Fruit fly (Drosophila melanogaster) whole organism, wandering third instar larva: ENCODE measurements around the gene aqz.

Experiments
- Abd-B ChIP-seq: fragments of >200 bp; optimal IDR thresholded peaks from 2 replicates; lab custom pipeline; 2017; ENCODE audit warnings: missing biosample characterization, missing genetic modification characterization
- Myc ChIP-seq: fragments of >200 bp; optimal IDR thresholded peaks from 2 replicates; lab custom pipeline; 2017
- pan ChIP-seq: fragments of >200 bp; optimal IDR thresholded peaks from 2 replicates; lab custom pipeline; 2017
- rgr ChIP-seq: fragments of 200-800 bp; sonication (Bioruptor generic); optimal IDR thresholded peaks from 3 replicates; lab custom pipeline; 2016; ENCODE audit warnings: missing biosample characterization, mild to moderate bottlenecking, missing genetic modification characterization
- sage ChIP-seq: fragments of 200-800 bp; sonication (Bioruptor generic); optimal IDR thresholded peaks from 2 replicates; lab custom pipeline; 2016; ENCODE audit warnings: missing biosample characterization, mild to moderate bottlenecking, missing genetic modification characterization

DNA sequence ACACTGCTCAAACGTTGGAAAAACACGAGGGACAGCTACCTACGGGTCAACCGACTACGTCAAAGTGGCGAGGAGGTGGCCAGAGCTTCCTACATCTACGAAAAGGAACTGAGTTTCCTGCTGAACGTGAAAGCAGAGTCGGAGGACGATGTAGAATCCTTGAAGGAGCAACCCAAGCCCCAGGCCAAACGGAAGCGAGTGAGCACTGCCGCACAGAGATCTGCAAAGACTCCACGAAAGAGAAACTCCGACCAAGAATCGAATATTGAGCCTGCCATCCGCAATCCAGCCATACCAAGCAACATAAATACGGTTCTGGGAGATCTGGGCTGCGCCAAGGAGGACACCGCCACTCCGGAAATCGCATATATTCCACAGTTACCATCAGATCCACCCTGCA, 13.8 kb downstream of the aqz start:
- no peak for TF ChIP-seq rgr
- TF ChIP-seq Myc (lab: Kevin White, UChicago) = no peak
- TF ChIP-seq Abd-B (GFP tag; lab: Kevin White, UChicago) = no peak
- TF ChIP-seq sage = no peak
- no peak for TF ChIP-seq pan (lab: Kevin White, UChicago)
